Worm (Caenorhabditis elegans) whole organism, L3 larva: Measurements from ENCODE around the gene T19B10.2.

Experiments
- R02D3.7 ChIP-seq: fragments of 150-350 bp; optimal IDR thresholded peaks from 2 replicates; lab custom pipeline; 2014; ENCODE audit warnings: missing biosample characterization, missing genetic modification characterization
- ZK546.5 ChIP-seq: sonication (generic microtip); optimal IDR thresholded peaks from 2 replicates; lab custom pipeline; 2017; ENCODE audit warnings: missing biosample characterization, missing genetic modification characterization
- aly-2 ChIP-seq: fragments of 150-350 bp; optimal IDR thresholded peaks from 2 replicates; lab custom pipeline; 2014; ENCODE audit warnings: missing biosample characterization, missing genetic modification characterization
- ama-1 ChIP-seq: fragments of 150-350 bp; optimal IDR thresholded peaks from 2 replicates; lab custom pipeline; 2018
- ceh-82 ChIP-seq: fragments of 150-350 bp; optimal IDR thresholded peaks from 2 replicates; lab custom pipeline; 2014; ENCODE audit warnings: missing biosample characterization, missing genetic modification characterization
- ceh-9 ChIP-seq: sonication (generic microtip); optimal IDR thresholded peaks from 2 replicates; lab custom pipeline; 2018; ENCODE audit warnings: missing biosample characterization, missing genetic modification characterization
- daf-12 ChIP-seq: fragments of 150-350 bp; optimal IDR thresholded peaks from 2 replicates; lab custom pipeline; 2014; ENCODE audit warnings: missing biosample characterization, missing genetic modification reagents, missing genetic modification characterization
- egl-27 ChIP-seq: sonication (generic microtip); optimal IDR thresholded peaks from 4 replicates; lab custom pipeline; 2017; ENCODE audit warnings: missing biosample characterization, missing genetic modification reagents, missing genetic modification characterization
- elt-1 ChIP-seq: fragments of 150-350 bp; optimal IDR thresholded peaks from 2 replicates; lab custom pipeline; 2014; ENCODE audit warnings: missing biosample characterization, missing genetic modification characterization
- elt-2 ChIP-seq: sonication (generic microtip); optimal IDR thresholded peaks from 2 replicates; lab custom pipeline; 2016; ENCODE audit warnings: missing genetic modification reagents, mild to moderate bottlenecking, missing genetic modification characterization, missing compliant biosample characterization
- elt-3 ChIP-seq, 3 experiments: fragments of 150-350 bp in 1 of 3; sonication (generic microtip) in 2 of 3; optimal IDR thresholded peaks; 2 replicates in 2 of 3; 4 replicates in 1 of 3; lab custom pipeline; 2014 to 2017; ENCODE audit warnings: missing biosample characterization in 3 of 3, missing genetic modification characterization in 3 of 3
- eor-1 ChIP-seq, 2 experiments: fragments of 150-350 bp; optimal IDR thresholded peaks; 2 replicates each; lab custom pipeline; 2014 to 2018; ENCODE audit warnings: missing biosample characterization in 2 of 2, missing genetic modification characterization in 2 of 2
- fkh-10 ChIP-seq: sonication (generic microtip); optimal IDR thresholded peaks from 2 replicates; lab custom pipeline; 2017; ENCODE audit warnings: missing biosample characterization, missing genetic modification reagents, missing genetic modification characterization
- fkh-2 ChIP-seq: fragments of 150-350 bp; optimal IDR thresholded peaks from 2 replicates; lab custom pipeline; 2014; ENCODE audit warnings: missing biosample characterization, missing genetic modification reagents, missing genetic modification characterization
- fos-1 ChIP-seq: fragments of 150-350 bp; optimal IDR thresholded peaks from 2 replicates; lab custom pipeline; 2014; ENCODE audit warnings: missing biosample characterization, missing genetic modification characterization
- hmg-11 ChIP-seq: sonication (generic microtip); optimal IDR thresholded peaks from 2 replicates; lab custom pipeline; 2016; ENCODE audit warnings: missing genetic modification characterization, missing compliant biosample characterization
- jun-1 ChIP-seq: fragments of 150-350 bp; optimal IDR thresholded peaks from 2 replicates; lab custom pipeline; 2014; ENCODE audit warnings: missing biosample characterization, missing genetic modification reagents, missing genetic modification characterization
- lin-15B ChIP-seq: fragments of 150-350 bp; optimal IDR thresholded peaks from 2 replicates; lab custom pipeline; 2014; ENCODE audit warnings: missing biosample characterization, missing genetic modification characterization
- lin-39 ChIP-seq: fragments of 150-350 bp; optimal IDR thresholded peaks from 2 replicates; lab custom pipeline; 2018; ENCODE audit warnings: missing biosample characterization, missing genetic modification reagents, missing genetic modification characterization
- lsy-12 ChIP-seq: sonication (generic microtip); optimal IDR thresholded peaks from 2 replicates; lab custom pipeline; 2016; ENCODE audit warnings: mild to moderate bottlenecking, missing genetic modification characterization, missing compliant biosample characterization
- mml-1 ChIP-seq: fragments of 150-350 bp; sonication (generic microtip); optimal IDR thresholded peaks from 3 replicates; lab custom pipeline; 2014; ENCODE audit warnings: missing biosample characterization, missing genetic modification characterization
- nfya-1 ChIP-seq: sonication (generic microtip); optimal IDR thresholded peaks from 2 replicates; lab custom pipeline; 2017; ENCODE audit warnings: missing genetic modification characterization, mild to moderate bottlenecking, missing compliant biosample characterization, antibody characterized with exemption, moderate library complexity; ENCODE audit not compliant: insufficient read depth
- nhr-11 ChIP-seq: fragments of 150-350 bp; optimal IDR thresholded peaks from 2 replicates; lab custom pipeline; 2014; ENCODE audit warnings: missing biosample characterization, missing genetic modification characterization
- nhr-12 ChIP-seq: fragments of 150-350 bp; optimal IDR thresholded peaks from 2 replicates; lab custom pipeline; 2014; ENCODE audit warnings: missing biosample characterization, missing genetic modification characterization
- nhr-23 ChIP-seq: fragments of 150-350 bp; optimal IDR thresholded peaks from 2 replicates; lab custom pipeline; 2014; ENCODE audit warnings: missing biosample characterization, missing genetic modification reagents, missing genetic modification characterization
- nhr-25 ChIP-seq: sonication (generic microtip); optimal IDR thresholded peaks from 2 replicates; lab custom pipeline; 2017; ENCODE audit warnings: missing biosample characterization, missing genetic modification characterization
- nhr-43 ChIP-seq: sonication (generic microtip); optimal IDR thresholded peaks from 2 replicates; lab custom pipeline; 2016; ENCODE audit warnings: mild to moderate bottlenecking, missing genetic modification characterization, missing compliant biosample characterization; ENCODE audit not compliant: poor library complexity, severe bottlenecking
- nhr-67 ChIP-seq: fragments of 150-350 bp; optimal IDR thresholded peaks from 2 replicates; lab custom pipeline; 2014; ENCODE audit warnings: missing biosample characterization, missing genetic modification characterization
- nhr-76 ChIP-seq: fragments of 150-350 bp; sonication (generic microtip); optimal IDR thresholded peaks from 5 replicates; lab custom pipeline; 2014; ENCODE audit warnings: missing biosample characterization, missing genetic modification characterization
- nhr-77 ChIP-seq: fragments of 150-350 bp; optimal IDR thresholded peaks from 2 replicates; lab custom pipeline; 2014; ENCODE audit warnings: missing biosample characterization, missing genetic modification characterization
- pha-4 ChIP-seq: fragments of 150-350 bp; optimal IDR thresholded peaks from 2 replicates; lab custom pipeline; 2014; ENCODE audit warnings: missing biosample characterization, missing genetic modification reagents, missing genetic modification characterization
- pqm-1 ChIP-seq: fragments of 150-350 bp; optimal IDR thresholded peaks from 2 replicates; lab custom pipeline; 2017; ENCODE audit warnings: missing biosample characterization, missing genetic modification characterization, inconsistent platforms
- sea-2 ChIP-seq: fragments of 150-350 bp; sonication (generic microtip); optimal IDR thresholded peaks from 4 replicates; lab custom pipeline; 2014; ENCODE audit warnings: missing biosample characterization, missing genetic modification reagents, missing genetic modification characterization
- skn-1 ChIP-seq: fragments of 150-350 bp; optimal IDR thresholded peaks from 2 replicates; lab custom pipeline; 2014; ENCODE audit warnings: missing biosample characterization, missing genetic modification characterization
- snpc-4 ChIP-seq: fragments of 150-350 bp; optimal IDR thresholded peaks from 2 replicates; lab custom pipeline; 2014; ENCODE audit warnings: missing biosample characterization, missing genetic modification characterization
- tbx-2 ChIP-seq: sonication (generic microtip); optimal IDR thresholded peaks from 2 replicates; lab custom pipeline; 2016; ENCODE audit warnings: mild to moderate bottlenecking, missing genetic modification characterization, missing compliant biosample characterization
- unc-39 ChIP-seq: sonication (generic microtip); optimal IDR thresholded peaks from 4 replicates; lab custom pipeline; 2017; ENCODE audit warnings: missing biosample characterization, missing genetic modification characterization
- unc-62 ChIP-seq: fragments of 150-350 bp; sonication (generic microtip); optimal IDR thresholded peaks from 4 replicates; lab custom pipeline; 2014; ENCODE audit warnings: missing biosample characterization, missing genetic modification reagents, missing genetic modification characterization
- ztf-4 ChIP-seq: fragments of 150-350 bp; optimal IDR thresholded peaks from 2 replicates; lab custom pipeline; 2014; ENCODE audit warnings: missing biosample characterization, missing genetic modification characterization

Gene T19B10.2

ce11 chrV:11228653-11229173 is 7.6 kb downstream of the T19B10.2 start, which contains the start of gene pqn-70 (continued):
- TF ChIP-seq ZK546.5 (tag; lab: Kevin White, UChicago) (no peak), pqm-1 (peak; percentile 51), nhr-77 (tag; lab: Kevin White, UChicago) (no peak), lsy-12 (tag; lab: Kevin White, UChicago) (peak; percentile 85), mml-1 (no peak), skn-1 (peak; percentile 51), nhr-76 (no peak), pha-4 (tag; lab: Kevin White, UChicago) (peak; percentile 89), ceh-9 (tag; lab: Kevin White, UChicago) (no peak), fos-1 (no peak), elt-2 (tag; lab: Kevin White, UChicago) (peak; percentile 67)
- TF ChIP-seq, all 47 proteins: peak for 24

ce11 chrV:11231177-11231576 is 10.1 kb downstream of the T19B10.2 start:
- TF ChIP-seq nhr-11 (no peak), lin-15B (no peak), aly-2 (tag; lab: Kevin White, UChicago) (no peak), nfya-1 (tag; lab: Kevin White, UChicago) (no peak), eor-1 (tag; optimal IDR thresholded peaks at IDR 0.05; lab: Kevin White, UChicago) (no peak), nhr-43 (tag; lab: Kevin White, UChicago) (peak; percentile 30), ztf-4 (tag; lab: Kevin White, UChicago) (no peak), tbx-2 (no peak)
- TF ChIP-seq, all 47 proteins: peak for 1

- no peak for TF ChIP-seq ZK546.5 (tag; lab: Kevin White, UChicago)
- TF ChIP-seq egl-27 (tag; lab: Kevin White, UChicago) = no peak
Measured at ce11 chrV:11234350-11234749, 13.2 kb downstream of the T19B10.2 start, which contains the start of gene T19B10.5. Gene T19B10.5, plus strand, starts transcription at chrV:11234650.

ce11 chrV:11235876-11236275 is 14.8 kb downstream of the T19B10.2 start:
- TF ChIP-seq unc-39 (tag; lab: Kevin White, UChicago) = no peak
- TF ChIP-seq ama-1 = no peak
- TF ChIP-seq elt-3 (tag; optimal IDR thresholded peaks at IDR 0.05; lab: Kevin White, UChicago) = no peak
- no peak for TF ChIP-seq ZK546.5 (tag; lab: Kevin White, UChicago)
- no peak for TF ChIP-seq fos-1
- TF ChIP-seq elt-2 (tag; lab: Kevin White, UChicago) = peak; percentile 98
- no peak for TF ChIP-seq skn-1
- no peak for TF ChIP-seq daf-12 (tag; lab: Kevin White, UChicago)
- TF ChIP-seq aly-2 (tag; lab: Kevin White, UChicago) = no peak
- peak; percentile 52 for TF ChIP-seq pqm-1
- TF ChIP-seq tbx-2 = no peak
- no peak for TF ChIP-seq hmg-11 (tag; lab: Kevin White, UChicago)

- TF ChIP-seq skn-1 (no peak), unc-39 (tag; lab: Kevin White, UChicago) (no peak), sea-2 (GFP tag; lab: Kevin White, UChicago) (no peak), nfya-1 (tag; lab: Kevin White, UChicago) (no peak), elt-1 (tag; lab: Kevin White, UChicago) (no peak), snpc-4 (tag; lab: Kevin White, UChicago) (peak; percentile 60), pqm-1 (no peak), ceh-82 (peak; percentile 61), eor-1 (tag; optimal IDR thresholded peaks at IDR 0.05; lab: Kevin White, UChicago) (no peak), nhr-67 (tag; lab: Kevin White, UChicago) (no peak), unc-62 (GFP tag; lab: Kevin White, UChicago) (no peak), nhr-43 (tag; lab: Kevin White, UChicago) (peak; percentile 60), nhr-25 (tag; lab: Kevin White, UChicago) (peak; percentile 52), mml-1 (no peak), aly-2 (tag; lab: Kevin White, UChicago) (no peak), lin-39 (tag; lab: Kevin White, UChicago) (peak; percentile 57), fkh-2 (tag; lab: Kevin White, UChicago) (no peak), R02D3.7 (peak; percentile 98), lin-15B (peak; percentile 55), ama-1 (no peak), nhr-23 (tag; lab: Kevin White, UChicago) (peak; percentile 47), ZK546.5 (tag; lab: Kevin White, UChicago) (no peak), jun-1 (tag; lab: Kevin White, UChicago) (no peak), elt-2 (tag; lab: Kevin White, UChicago) (peak; percentile 53), daf-12 (tag; lab: Kevin White, UChicago) (no peak), nhr-12 (no peak), nhr-77 (tag; lab: Kevin White, UChicago) (no peak), fkh-10 (GFP tag; lab: Kevin White, UChicago) (no peak), pha-4 (tag; lab: Kevin White, UChicago) (peak; percentile 67), nhr-76 (no peak)
Measured at ce11 chrV:11239187-11239725, 18.2 kb downstream of the T19B10.2 start, which contains the start of the genes dvc-1 and ima-1. Gene dvc-1, minus strand, starts transcription at chrV:11239331. Gene ima-1, plus strand, starts transcription at chrV:11239675.
